Worm (Caenorhabditis elegans): ENCODE results near the gene cdr-1.

Gene cdr-1

ce11 chrV:15943125-15943524 lies 22.0 kb downstream of the cdr-1 start, which contains the start of gene srw-53:
srw-53 (plus strand) TSS chrV:15943425.
- TF ChIP-seq F33H1.4 (GFP tag; IDR thresholded peaks at IDR 0.05) (no peak), hmg-1.2 (GFP tag; IDR thresholded peaks at IDR 0.05) (no peak), hlh-12 (tag; optimal IDR thresholded peaks at IDR 0.05) (no peak), Y79H2A.3 (GFP tag; conservative IDR thresholded peaks at IDR 0.05) (no peak), snpc-1.1 (tag; optimal IDR thresholded peaks at IDR 0.05; ENCODE audit: insufficient read depth) (no peak), ztf-28 (GFP tag; IDR thresholded peaks at IDR 0.05) (no peak), hrde-1 (tag; optimal IDR thresholded peaks at IDR 0.05; ENCODE audit: borderline replicate concordance) (no peak), F55B11.4 (tag; optimal IDR thresholded peaks at IDR 0.05; ENCODE audit: borderline replicate concordance, insufficient read depth) (no peak), hlh-26 (GFP tag; conservative IDR thresholded peaks at IDR 0.05) (no peak), sdz-38 (tag; optimal IDR thresholded peaks at IDR 0.05) (no peak), sea-2 (GFP tag; IDR thresholded peaks at IDR 0.05) (no peak), ztf-26 (tag; optimal IDR thresholded peaks at IDR 0.05) (no peak)

ce11 chrV:15950903-15951302 lies 29.8 kb downstream of the cdr-1 start, which contains the start of gene srw-59:
srw-59 (minus strand) TSS chrV:15951003.
- TF ChIP-seq cebp-1 (GFP tag; IDR thresholded peaks at IDR 0.05) = no peak
- TF ChIP-seq cebp-1 (tag; optimal IDR thresholded peaks at IDR 0.05) = no peak
- no peak for TF ChIP-seq F52B5.7 (tag; optimal IDR thresholded peaks at IDR 0.05)
- TF ChIP-seq nfyb-1 (GFP tag; IDR thresholded peaks at IDR 0.05) = no peak
- TF ChIP-seq F37B4.10 (GFP tag; IDR thresholded peaks at IDR 0.05) = no peak
- no peak for TF ChIP-seq ztf-28 (GFP tag; IDR thresholded peaks at IDR 0.05)
- no peak for TF ChIP-seq F10E7.11 (tag; optimal IDR thresholded peaks at IDR 0.05)
- TF ChIP-seq cebp-2 (GFP tag; IDR thresholded peaks at IDR 0.05) = no peak
- TF ChIP-seq ceh-79 (tag; optimal IDR thresholded peaks at IDR 0.05) = no peak
- TF ChIP-seq attf-5 (GFP tag; optimal IDR thresholded peaks at IDR 0.05) = no peak
- TF ChIP-seq nhr-120 (GFP tag; IDR thresholded peaks at IDR 0.05) = no peak
- no peak for TF ChIP-seq T26A5.8 (tag; optimal IDR thresholded peaks at IDR 0.05)
- no peak for TF ChIP-seq sdz-38 (tag; optimal IDR thresholded peaks at IDR 0.05)
- TF ChIP-seq F55B11.4 (tag; optimal IDR thresholded peaks at IDR 0.05; ENCODE audit: borderline replicate concordance, insufficient read depth) = no peak

ce11 chrV:15952762-15953161 lies 31.7 kb downstream of the cdr-1 start, which contains the start of gene srw-56:
srw-56 (minus strand) TSS chrV:15952862.
- TF ChIP-seq ztf-26 (tag; optimal IDR thresholded peaks at IDR 0.05) (no peak), ceh-79 (tag; optimal IDR thresholded peaks at IDR 0.05) (no peak), F37B4.10 (GFP tag; IDR thresholded peaks at IDR 0.05) (no peak), madf-3 (GFP tag; IDR thresholded peaks at IDR 0.05) (no peak), ama-1 (optimal IDR thresholded peaks at IDR 0.05) (no peak), ama-1 (GFP tag; optimal IDR thresholded peaks at IDR 0.05) (no peak), unc-62 (GFP tag; optimal IDR thresholded peaks at IDR 0.05) (no peak), T26A5.8 (tag; optimal IDR thresholded peaks at IDR 0.05) (no peak), tbp1 (GFP tag; optimal IDR thresholded peaks at IDR 0.05) (no peak), sptf-2 (GFP tag; optimal IDR thresholded peaks at IDR 0.05) (no peak), F33H1.4 (GFP tag; IDR thresholded peaks at IDR 0.05) (no peak), madf-10 (tag; optimal IDR thresholded peaks at IDR 0.05) (no peak), ceh-27 (GFP tag; optimal IDR thresholded peaks at IDR 0.05) (no peak), sea-2 (GFP tag; IDR thresholded peaks at IDR 0.05) (no peak), athp-1 (tag; optimal IDR thresholded peaks at IDR 0.05) (no peak), gei-17 (GFP tag; optimal IDR thresholded peaks at IDR 0.05) (no peak)

- no peak for TF ChIP-seq F55B11.4 (tag; optimal IDR thresholded peaks at IDR 0.05; ENCODE audit: borderline replicate concordance, insufficient read depth)
- no peak for TF ChIP-seq madf-6 (GFP tag; IDR thresholded peaks at IDR 0.05)
- TF ChIP-seq lin-40 (tag; optimal IDR thresholded peaks at IDR 0.05) = no peak
- no peak for TF ChIP-seq lsl-1 (GFP tag; optimal IDR thresholded peaks at IDR 0.05)
- TF ChIP-seq xnd-1 (tag; optimal IDR thresholded peaks at IDR 0.05) = no peak
- no peak for TF ChIP-seq aptf-2 (GFP tag; conservative IDR thresholded peaks at IDR 0.05)
- TF ChIP-seq madf-3 (GFP tag; IDR thresholded peaks at IDR 0.05) = no peak
These were observed 33.8 kb downstream of the cdr-1 start, which contains the start of gene srw-57 for ce11 chrV:15954932-15955331. srw-57 (minus strand) TSS chrV:15955032.
